Fruit fly (Drosophila melanogaster) whole organism: ENCODE results near the gene Ptpa.

Source experiments
- CG8478 ChIP-seq: fragments of >200 bp; optimal IDR thresholded peaks from 2 replicates; lab custom pipeline; 2018; ENCODE audit warnings: inconsistent platforms
- Dll ChIP-seq: fragments of >200 bp; optimal IDR thresholded peaks from 2 replicates; lab custom pipeline; 2017
- EcR ChIP-seq, 2 experiments: fragments of >200 bp; optimal IDR thresholded peaks; 2 replicates each; lab custom pipeline; 2017; ENCODE audit warnings: missing biosample characterization in 2 of 2, missing genetic modification characterization in 2 of 2, missing genetic modification reagents in 2 of 2
- pan ChIP-seq: fragments of >200 bp; optimal IDR thresholded peaks from 2 replicates; lab custom pipeline; 2017
- psq ChIP-seq: fragments of >200 bp; optimal IDR thresholded peaks from 2 replicates; lab custom pipeline; 2017
- usp ChIP-seq: fragments of >200 bp; optimal IDR thresholded peaks from 2 replicates; lab custom pipeline; 2017; ENCODE audit warnings: missing biosample characterization, missing genetic modification characterization, mixed read lengths

Gene Ptpa

DNA sequence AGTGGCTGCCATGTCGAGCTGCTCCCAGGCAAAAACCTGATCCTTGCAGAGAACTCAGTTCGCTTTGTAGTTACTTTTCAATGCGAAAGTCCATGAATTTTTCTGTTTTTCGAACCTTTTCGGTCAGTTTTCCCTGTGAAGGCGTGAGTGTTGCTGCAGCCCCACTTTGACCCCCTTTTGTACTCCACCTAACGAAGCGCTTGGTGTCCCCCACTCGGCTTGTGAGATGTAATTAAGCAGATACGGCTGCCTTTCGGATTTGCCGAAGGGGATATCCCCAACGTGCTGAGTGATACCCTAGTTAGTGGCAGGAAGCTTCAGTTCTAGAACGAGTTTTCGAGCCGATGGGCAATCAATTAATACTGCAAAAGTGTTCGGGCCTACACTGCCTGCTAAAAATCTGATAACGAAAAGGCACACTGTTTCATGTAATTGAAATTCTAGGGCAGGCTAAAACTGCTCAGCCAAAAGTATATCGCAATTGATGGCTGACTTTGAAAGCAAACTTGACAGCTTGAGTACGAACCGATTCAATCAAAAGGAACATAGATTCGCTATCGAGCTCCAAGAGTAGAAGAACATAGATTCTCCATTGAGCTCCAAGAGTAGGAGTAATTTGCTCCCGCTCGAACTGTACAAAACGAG lies 25.1 kb upstream of the Ptpa start:
- no peak for TF ChIP-seq EcR (GFP tag; optimal IDR thresholded peaks at IDR 0.05; lab: Kevin White, UChicago)
- no peak for TF ChIP-seq psq
- TF ChIP-seq usp (GFP tag; lab: Kevin White, UChicago) = no peak
- no peak for TF ChIP-seq pan (lab: Kevin White, UChicago)
- no peak for TF ChIP-seq Dll (lab: Kevin White, UChicago)
- no peak for TF ChIP-seq CG8478 (lab: Kevin White, UChicago)

DNA sequence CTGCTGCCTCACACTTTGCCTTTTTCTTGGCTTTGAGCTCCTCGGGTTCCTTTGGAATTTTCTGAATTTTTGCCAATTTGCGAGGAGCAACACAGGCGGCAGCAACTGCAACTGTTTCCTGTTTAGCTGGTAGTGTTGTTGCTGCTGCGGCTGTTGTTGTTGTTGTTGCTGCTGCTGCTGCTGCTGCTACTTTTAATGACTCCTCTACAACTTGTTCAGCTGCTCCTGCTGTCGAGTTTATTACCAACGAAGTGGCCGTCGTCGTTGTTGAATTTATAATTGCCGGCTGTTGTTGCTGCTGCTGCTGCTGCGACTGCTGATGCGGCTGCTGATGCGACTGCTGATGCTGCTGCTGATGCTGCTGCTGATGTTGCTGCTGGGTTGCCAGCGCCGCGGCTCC lies 23.9 kb upstream of the Ptpa start:
- TF ChIP-seq Dll (lab: Kevin White, UChicago) = no peak

DNA sequence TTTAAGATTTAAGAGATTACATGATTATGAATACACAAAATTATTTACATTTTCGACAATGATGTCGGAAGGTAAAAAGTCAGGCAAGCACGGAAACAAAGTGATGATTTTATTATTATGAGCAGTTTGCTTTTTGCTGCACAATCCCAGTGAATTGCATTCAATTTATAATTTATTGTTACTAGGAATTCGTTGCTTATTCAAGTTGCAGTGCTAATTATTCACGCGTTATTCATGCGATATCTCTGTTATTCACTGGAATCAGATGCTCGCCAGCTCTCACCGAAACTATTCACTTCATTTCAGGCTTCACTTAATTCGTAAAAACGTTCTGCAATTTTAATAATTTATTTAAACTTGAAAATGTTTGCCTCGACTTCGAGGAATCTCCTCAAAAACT lies 23.0 kb upstream of the Ptpa start:
- TF ChIP-seq CG8478 (lab: Kevin White, UChicago) = no peak
- no peak for TF ChIP-seq usp (GFP tag; lab: Kevin White, UChicago)
- TF ChIP-seq EcR (GFP tag; optimal IDR thresholded peaks at IDR 0.05; lab: Kevin White, UChicago) = no peak
- TF ChIP-seq psq = no peak
- no peak for TF ChIP-seq Dll (lab: Kevin White, UChicago)
- no peak for TF ChIP-seq pan (lab: Kevin White, UChicago)

DNA sequence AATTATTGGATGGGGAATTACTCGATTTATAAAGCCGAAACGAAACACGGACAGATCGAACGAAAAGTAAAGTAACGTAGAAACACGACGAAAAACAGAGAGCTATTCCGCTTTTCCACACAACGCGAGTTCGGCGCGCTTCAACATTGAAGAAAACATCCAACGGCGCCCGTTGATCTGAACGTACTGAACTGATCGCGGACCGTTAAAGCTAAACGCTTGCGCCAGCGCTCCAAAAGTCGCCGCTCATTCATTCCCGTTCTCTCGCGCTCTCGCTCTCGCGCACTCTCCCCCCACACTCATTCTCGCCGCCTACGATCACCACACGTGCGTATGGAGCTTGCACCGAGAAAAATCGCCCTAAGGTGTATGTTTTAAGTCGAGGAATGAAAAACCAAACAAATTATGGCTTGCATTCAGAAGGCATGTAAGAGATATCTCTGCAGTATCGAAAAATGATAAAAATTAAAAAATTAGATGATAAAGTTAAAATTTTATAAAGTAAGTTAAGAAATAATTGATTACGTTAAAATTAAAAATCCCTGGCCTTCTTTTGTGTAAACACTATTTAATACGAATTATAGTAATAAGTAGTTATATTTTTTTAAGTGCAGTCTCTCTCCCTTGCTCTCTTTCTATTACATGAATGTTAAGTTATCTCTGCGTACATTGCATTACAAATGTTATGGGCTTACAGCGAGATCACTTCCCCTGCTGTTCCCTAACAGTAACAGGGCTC lies 22.0 kb upstream of the Ptpa start, which contains the start of gene E23:
E23 (minus strand) TSS at position 188 of the 739 bp plus-strand sequence.
- TF ChIP-seq psq = no peak
- no peak for TF ChIP-seq Dll (lab: Kevin White, UChicago)
- TF ChIP-seq usp (GFP tag; lab: Kevin White, UChicago) = no peak
- no peak for TF ChIP-seq pan (lab: Kevin White, UChicago)
- no peak for TF ChIP-seq EcR (GFP tag; optimal IDR thresholded peaks at IDR 0.05; lab: Kevin White, UChicago)
- no peak for TF ChIP-seq CG8478 (lab: Kevin White, UChicago)

DNA sequence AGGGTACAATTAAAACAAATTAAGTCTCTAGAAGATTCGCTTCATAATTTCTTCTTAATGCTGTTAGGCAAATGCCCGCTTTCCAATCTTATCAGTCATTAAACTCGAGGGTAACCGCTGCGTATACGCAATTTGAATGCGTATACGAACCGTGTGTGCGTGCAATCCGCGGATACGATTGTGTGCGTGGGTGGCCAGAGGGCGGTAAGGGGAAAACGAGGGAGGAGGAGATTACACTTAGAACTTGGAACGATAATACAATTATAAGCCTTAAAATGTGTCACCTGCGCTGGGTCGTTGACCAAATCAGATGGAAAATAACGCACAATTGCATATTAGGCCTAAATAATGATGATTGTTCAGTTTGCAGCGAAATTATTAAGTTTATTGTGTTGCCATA lies 21.0 kb upstream of the Ptpa start:
- TF ChIP-seq Dll (lab: Kevin White, UChicago) = no peak
- no peak for TF ChIP-seq CG8478 (lab: Kevin White, UChicago)
- TF ChIP-seq usp (GFP tag; lab: Kevin White, UChicago) = no peak
- TF ChIP-seq psq = no peak
- TF ChIP-seq pan (lab: Kevin White, UChicago) = no peak
- TF ChIP-seq EcR (GFP tag; optimal IDR thresholded peaks at IDR 0.05; lab: Kevin White, UChicago) = no peak

DNA sequence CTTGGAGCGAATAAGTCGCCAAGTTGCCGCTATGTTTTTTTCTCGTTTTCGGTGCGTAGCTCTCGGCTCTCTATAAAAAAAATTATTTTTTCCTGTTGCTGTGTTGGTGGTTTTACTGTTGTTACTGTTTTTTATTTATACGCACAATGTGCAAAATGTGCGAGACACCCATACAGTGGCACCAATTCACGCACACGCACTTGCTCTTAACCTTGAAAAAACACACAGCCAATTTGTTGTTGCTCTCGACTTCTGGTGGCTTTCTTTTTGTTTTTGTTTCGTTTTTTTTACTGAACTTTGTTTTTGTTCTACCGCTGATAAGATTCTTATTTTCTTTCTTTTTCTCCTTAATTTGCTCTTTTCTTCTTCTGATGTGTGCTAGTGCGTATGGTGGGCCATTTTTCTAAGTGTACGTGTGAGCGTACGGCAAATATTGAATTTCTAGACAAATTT lies 20.6 kb upstream of the Ptpa start:
- TF ChIP-seq Dll (lab: Kevin White, UChicago) (no peak), EcR (GFP tag; optimal IDR thresholded peaks at IDR 0.05; lab: Kevin White, UChicago) (no peak), usp (GFP tag; lab: Kevin White, UChicago) (no peak), psq (no peak), CG8478 (lab: Kevin White, UChicago) (no peak), pan (lab: Kevin White, UChicago) (no peak)

DNA sequence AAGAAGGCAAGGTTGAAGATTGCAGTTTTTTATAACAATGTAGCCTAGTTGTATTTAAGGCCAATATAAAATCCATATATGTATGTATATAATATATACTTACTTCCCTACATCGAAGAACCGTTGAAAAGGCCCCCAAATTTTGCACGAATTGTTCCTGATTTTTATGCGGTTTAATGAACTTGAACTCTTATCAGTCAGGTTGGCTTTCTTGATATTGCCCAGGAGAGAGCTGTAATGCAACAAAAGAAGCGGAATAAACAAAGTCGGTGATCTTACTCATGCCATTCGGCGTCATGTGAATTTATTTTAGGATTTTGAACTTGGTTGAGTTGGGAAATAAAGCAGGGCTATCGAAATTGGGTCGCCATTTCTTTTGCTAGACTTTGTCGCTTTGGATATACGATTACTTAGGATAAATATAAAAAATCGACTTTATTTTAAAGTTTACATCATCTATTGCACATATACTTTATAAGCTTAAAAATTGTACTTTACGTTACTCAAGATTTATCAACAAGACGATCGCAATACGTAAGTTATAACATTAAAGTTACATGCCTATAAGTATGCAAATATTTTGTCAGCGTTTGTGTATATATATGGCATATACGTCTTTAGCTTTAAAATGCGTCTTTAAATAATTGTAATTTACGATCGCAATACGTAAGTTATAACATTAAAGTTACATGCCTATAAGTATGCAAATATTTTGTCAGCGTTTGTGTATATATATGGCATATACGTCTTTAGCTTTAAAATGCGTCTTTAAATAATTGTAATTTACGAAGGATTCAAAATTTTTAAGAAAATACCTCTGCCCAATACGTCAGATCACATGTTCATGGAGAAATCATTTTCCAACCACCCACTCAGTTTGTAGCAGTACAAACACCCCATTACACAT lies 19.8 kb upstream of the Ptpa start, which contains the start of gene CG8838:
CG8838 (plus strand) TSS at position 857 of the 907 bp plus-strand sequence.
- no peak for TF ChIP-seq Dll (lab: Kevin White, UChicago)
- TF ChIP-seq CG8478 (lab: Kevin White, UChicago) = no peak
- no peak for TF ChIP-seq pan (lab: Kevin White, UChicago)
- TF ChIP-seq psq = no peak
- no peak for TF ChIP-seq usp (GFP tag; lab: Kevin White, UChicago)
- no peak for TF ChIP-seq EcR (GFP tag; optimal IDR thresholded peaks at IDR 0.05; lab: Kevin White, UChicago)

DNA sequence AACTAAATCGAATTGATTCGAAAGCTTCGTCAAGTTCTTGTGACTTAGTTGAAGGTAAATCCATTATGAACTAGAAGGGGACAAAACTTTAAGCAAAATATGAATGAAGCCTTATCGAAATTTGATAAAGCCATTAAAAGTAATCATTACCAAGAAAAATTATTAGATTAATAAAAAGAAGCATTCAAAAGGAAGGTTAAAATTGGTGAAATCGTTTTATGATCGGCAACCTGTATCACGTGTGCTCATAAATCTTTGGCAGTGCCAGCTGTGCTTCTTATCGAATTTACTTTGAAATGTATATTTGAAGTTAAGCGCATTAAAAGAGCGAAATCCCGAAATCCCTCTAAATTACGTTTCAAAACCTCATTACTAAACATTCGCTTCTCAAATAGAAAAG lies 15.0 kb upstream of the Ptpa start:
- TF ChIP-seq Dll (lab: Kevin White, UChicago) (no peak), EcR (GFP tag; optimal IDR thresholded peaks at IDR 0.05; lab: Kevin White, UChicago) (no peak), usp (GFP tag; lab: Kevin White, UChicago) (no peak), CG8478 (lab: Kevin White, UChicago) (no peak), pan (lab: Kevin White, UChicago) (no peak), psq (no peak)

DNA sequence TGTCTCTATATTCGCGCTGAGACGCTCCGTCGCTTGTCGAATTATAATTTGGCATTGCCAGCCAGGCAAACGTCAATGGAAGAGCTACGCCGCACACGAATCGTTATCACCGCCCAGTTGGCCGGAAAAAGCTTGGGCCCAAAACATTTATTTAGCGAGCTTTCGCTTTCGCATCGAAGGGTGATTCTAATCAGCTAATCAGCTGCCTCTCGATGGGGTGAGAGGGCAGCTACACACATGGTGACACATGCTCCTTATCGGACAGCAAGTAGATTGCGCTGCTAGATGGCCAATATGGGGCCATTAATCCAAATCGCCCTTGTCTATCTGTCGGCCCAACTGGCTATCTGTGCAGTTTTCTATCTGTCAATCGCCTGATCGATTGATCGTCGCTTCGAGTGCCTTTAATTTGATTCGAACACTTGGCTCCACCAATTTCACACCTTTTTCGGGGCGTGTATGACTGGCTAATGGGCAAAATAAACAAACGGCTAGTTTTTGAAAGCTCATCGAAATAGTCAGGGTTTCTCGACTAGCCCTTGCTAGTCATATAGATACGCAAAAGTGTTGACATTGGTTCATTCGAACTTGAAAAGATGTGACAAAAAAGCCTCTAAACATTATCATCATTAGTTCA lies 10.6 kb upstream of the Ptpa start:
- TF ChIP-seq EcR (GFP tag; optimal IDR thresholded peaks at IDR 0.05; lab: Kevin White, UChicago) (no peak), psq (no peak), usp (GFP tag; lab: Kevin White, UChicago) (no peak), CG8478 (lab: Kevin White, UChicago) (no peak), pan (lab: Kevin White, UChicago) (no peak), Dll (lab: Kevin White, UChicago) (no peak)

DNA sequence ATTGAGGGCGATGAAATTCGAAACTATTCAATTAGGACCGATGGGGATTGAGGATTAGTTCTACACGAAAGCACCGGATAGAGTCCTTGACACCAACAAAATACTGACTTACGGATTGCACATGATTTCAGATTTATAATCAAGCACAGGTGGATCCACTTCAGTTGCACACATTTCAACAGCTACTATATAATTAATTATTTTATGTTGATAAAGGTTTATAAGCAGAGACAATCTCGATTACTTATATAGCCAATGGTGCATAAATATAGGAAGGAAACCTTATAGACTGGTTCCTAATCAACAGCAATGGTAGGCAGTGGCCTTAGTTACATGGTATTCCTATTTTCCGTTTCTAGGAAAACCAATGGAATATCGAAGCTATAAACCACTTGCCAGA lies 8.4 kb upstream of the Ptpa start:
- TF ChIP-seq CG8478 (lab: Kevin White, UChicago) (no peak), psq (no peak), Dll (lab: Kevin White, UChicago) (no peak), usp (GFP tag; lab: Kevin White, UChicago) (no peak), pan (lab: Kevin White, UChicago) (no peak), EcR (GFP tag; optimal IDR thresholded peaks at IDR 0.05; lab: Kevin White, UChicago) (no peak)
